Worm (Caenorhabditis elegans) whole organism, L4 larva: Measurements from ENCODE around the gene C03B1.10.

Experiments
- egl-43 ChIP-seq: fragments of 200-800 bp; sonication (Bioruptor generic); IDR thresholded peaks from 2 replicates; pipeline ENCODE4 v1.3.6; 2022; ENCODE audit warnings: missing genetic modification reagents, missing genetic modification characterization, missing compliant biosample characterization
- nhr-237 ChIP-seq: sonication (generic microtip); optimal IDR thresholded peaks from 2 replicates; lab custom pipeline; 2017; ENCODE audit warnings: missing biosample characterization, missing genetic modification characterization
- pha-4 ChIP-seq, 2 experiments: fragments of 150-350 bp in 1 of 2; fragments of 200-800 bp in 1 of 2; sonication (Bioruptor generic) in 1 of 2; IDR thresholded peaks in 1 of 2; optimal IDR thresholded peaks in 1 of 2; 2 replicates each; pipeline versions ENCODE4 v1.3.6 to Lab custom; 2014 to 2022; ENCODE audit warnings: missing genetic modification characterization in 2 of 2, missing genetic modification reagents in 2 of 2, missing biosample characterization in 1 of 2, missing compliant biosample characterization in 1 of 2

DNA sequence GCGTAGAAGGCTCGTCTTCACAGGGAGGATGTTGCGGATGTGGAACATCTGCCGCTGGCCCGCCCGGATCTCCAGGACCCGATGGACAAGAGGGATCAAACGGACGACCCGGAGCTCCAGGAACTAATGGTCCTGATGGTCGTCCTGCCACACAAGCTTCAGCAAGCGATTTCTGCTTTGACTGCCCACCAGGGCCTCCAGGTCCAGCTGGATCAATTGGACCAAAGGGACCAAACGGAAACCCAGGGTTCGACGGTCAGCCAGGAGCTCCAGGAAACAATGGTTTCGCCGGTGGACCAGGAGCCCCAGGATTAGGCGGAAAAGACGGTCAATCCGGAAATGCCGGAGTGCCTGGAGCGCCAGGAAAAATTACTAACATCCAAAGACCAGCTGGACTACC is 23.1 kb downstream of the C03B1.10 start:
- TF ChIP-seq pha-4 (GFP tag; IDR thresholded peaks at IDR 0.05; lab: Robert Waterston, UW) (no peak), pha-4 (tag; optimal IDR thresholded peaks at IDR 0.05; lab: Kevin White, UChicago) (no peak), nhr-237 (no peak), egl-43 (GFP tag; lab: Robert Waterston, UW) (no peak)
